Fruit fly (Drosophila melanogaster): Measurements from ENCODE around the gene CG11226.

- TF ChIP-seq CG8478 (optimal IDR thresholded peaks at IDR 0.05) (no peak), psq (optimal IDR thresholded peaks at IDR 0.05) (no peak), usp (GFP tag; optimal IDR thresholded peaks at IDR 0.05) (no peak), EcR (GFP tag; optimal IDR thresholded peaks at IDR 0.05) (no peak), Dll (optimal IDR thresholded peaks at IDR 0.05) (no peak), pan (optimal IDR thresholded peaks at IDR 0.05) (no peak)
Measured at dm6 chr3L:22847679-22848118, 10.8 kb downstream of the CG11226 start.
